Worm (Caenorhabditis elegans) whole organism, L2 larva: Measurements from ENCODE around the gene C02F12.8.

Experiments
- C34F6.9 ChIP-seq: fragments of 150-350 bp; optimal IDR thresholded peaks from 2 replicates; lab custom pipeline; 2014; ENCODE audit warnings: missing biosample characterization, missing genetic modification characterization
- F13H6.1 ChIP-seq: sonication (generic microtip); optimal IDR thresholded peaks from 2 replicates; lab custom pipeline; 2016; ENCODE audit warnings: missing genetic modification characterization, missing compliant biosample characterization
- R02D3.7 ChIP-seq: fragments of 150-350 bp; optimal IDR thresholded peaks from 2 replicates; lab custom pipeline; 2014; ENCODE audit warnings: missing biosample characterization, missing genetic modification characterization
- Y55F3AM.14 ChIP-seq: fragments of 200-800 bp; sonication (Bioruptor generic); optimal IDR thresholded peaks from 2 replicates; lab custom pipeline; 2018; ENCODE audit warnings: mild to moderate bottlenecking, missing genetic modification characterization, missing compliant biosample characterization
- ZK546.5 ChIP-seq: sonication (generic microtip); optimal IDR thresholded peaks from 2 replicates; lab custom pipeline; 2017; ENCODE audit warnings: missing biosample characterization, missing genetic modification characterization
- alr-1 ChIP-seq: fragments of 150-350 bp; optimal IDR thresholded peaks from 2 replicates; lab custom pipeline; 2014; ENCODE audit warnings: missing biosample characterization, missing genetic modification characterization
- aly-2 ChIP-seq: fragments of 150-350 bp; optimal IDR thresholded peaks from 2 replicates; lab custom pipeline; 2014; ENCODE audit warnings: missing biosample characterization, missing genetic modification characterization
- ama-1 ChIP-seq: fragments of 150-350 bp; optimal IDR thresholded peaks from 2 replicates; lab custom pipeline; 2018; ENCODE audit warnings: inconsistent platforms
- blmp-1 ChIP-seq: sonication (generic microtip); optimal IDR thresholded peaks from 2 replicates; lab custom pipeline; 2017; ENCODE audit warnings: missing genetic modification characterization, mild to moderate bottlenecking, missing compliant biosample characterization, antibody characterized with exemption, moderate library complexity; ENCODE audit not compliant: insufficient read depth
- ceh-16 ChIP-seq: fragments of 150-350 bp; optimal IDR thresholded peaks from 2 replicates; lab custom pipeline; 2014; ENCODE audit warnings: missing biosample characterization, missing genetic modification characterization
- ceh-82 ChIP-seq: fragments of 150-350 bp; optimal IDR thresholded peaks from 2 replicates; lab custom pipeline; 2014; ENCODE audit warnings: missing biosample characterization, missing genetic modification characterization
- crh-2 ChIP-seq: sonication (generic microtip); optimal IDR thresholded peaks from 2 replicates; lab custom pipeline; 2017; ENCODE audit warnings: missing biosample characterization, missing genetic modification characterization
- dmd-4 ChIP-seq: sonication (generic microtip); optimal IDR thresholded peaks from 2 replicates; lab custom pipeline; 2017; ENCODE audit warnings: missing biosample characterization, missing genetic modification characterization
- egl-27 ChIP-seq: sonication (generic microtip); optimal IDR thresholded peaks from 3 replicates; lab custom pipeline; 2017; ENCODE audit warnings: missing biosample characterization, missing genetic modification reagents, missing genetic modification characterization
- elt-1 ChIP-seq: fragments of 150-350 bp; optimal IDR thresholded peaks from 2 replicates; lab custom pipeline; 2014; ENCODE audit warnings: missing biosample characterization, missing genetic modification characterization
- elt-3 ChIP-seq: sonication (generic microtip); optimal IDR thresholded peaks from 2 replicates; lab custom pipeline; 2017; ENCODE audit warnings: missing biosample characterization, missing genetic modification characterization
- fos-1 ChIP-seq: fragments of 150-350 bp; optimal IDR thresholded peaks from 2 replicates; lab custom pipeline; 2014; ENCODE audit warnings: missing biosample characterization, missing genetic modification characterization
- gmeb-1 ChIP-seq: fragments of 150-350 bp; optimal IDR thresholded peaks from 2 replicates; lab custom pipeline; 2014; ENCODE audit warnings: missing biosample characterization, missing genetic modification characterization
- lin-11 ChIP-seq: fragments of 150-350 bp; sonication (generic microtip); optimal IDR thresholded peaks from 2 replicates; lab custom pipeline; 2014; ENCODE audit warnings: missing biosample characterization, missing genetic modification characterization, inconsistent platforms, mixed read lengths
- lin-13 ChIP-seq: fragments of 150-350 bp; optimal IDR thresholded peaks from 2 replicates; lab custom pipeline; 2014; ENCODE audit warnings: missing biosample characterization, missing genetic modification reagents, missing genetic modification characterization
- lin-39 ChIP-seq: fragments of 150-350 bp; optimal IDR thresholded peaks from 2 replicates; lab custom pipeline; 2014; ENCODE audit warnings: missing biosample characterization, missing genetic modification reagents, missing genetic modification characterization
- lsy-2 ChIP-seq, 2 experiments: fragments of 150-350 bp in 1 of 2; sonication (generic microtip) in 1 of 2; optimal IDR thresholded peaks; 2 replicates each; lab custom pipeline; 2014 to 2017; ENCODE audit warnings: missing biosample characterization in 2 of 2, missing genetic modification characterization in 2 of 2
- mab-5 ChIP-seq: fragments of 150-350 bp; optimal IDR thresholded peaks from 2 replicates; lab custom pipeline; 2014; ENCODE audit warnings: missing biosample characterization, missing genetic modification characterization
- mbf-1 ChIP-seq: sonication (generic microtip); optimal IDR thresholded peaks from 2 replicates; lab custom pipeline; 2017; ENCODE audit warnings: missing biosample characterization, missing genetic modification characterization
- mdl-1 ChIP-seq, 2 experiments: fragments of 150-350 bp in 1 of 2; sonication (generic microtip) in 1 of 2; optimal IDR thresholded peaks; 2 replicates each; lab custom pipeline; 2017; ENCODE audit warnings: missing biosample characterization in 2 of 2, missing genetic modification characterization in 2 of 2
- nhr-10 ChIP-seq: sonication (generic microtip); optimal IDR thresholded peaks from 2 replicates; lab custom pipeline; 2017; ENCODE audit warnings: missing biosample characterization, missing genetic modification characterization
- nhr-11 ChIP-seq: fragments of 150-350 bp; optimal IDR thresholded peaks from 2 replicates; lab custom pipeline; 2014; ENCODE audit warnings: missing biosample characterization, missing genetic modification characterization
- nhr-12 ChIP-seq: fragments of 150-350 bp; optimal IDR thresholded peaks from 2 replicates; lab custom pipeline; 2014; ENCODE audit warnings: missing biosample characterization, missing genetic modification characterization
- nhr-129 ChIP-seq: fragments of 150-350 bp; optimal IDR thresholded peaks from 2 replicates; lab custom pipeline; 2014; ENCODE audit warnings: missing biosample characterization, missing genetic modification characterization
- nhr-21 ChIP-seq: fragments of 150-350 bp; optimal IDR thresholded peaks from 2 replicates; lab custom pipeline; 2014; ENCODE audit warnings: missing biosample characterization, missing genetic modification characterization
- nhr-23 ChIP-seq: fragments of 150-350 bp; optimal IDR thresholded peaks from 2 replicates; lab custom pipeline; 2014; ENCODE audit warnings: missing biosample characterization, missing genetic modification reagents, missing genetic modification characterization
- nhr-237 ChIP-seq: fragments of 150-350 bp; optimal IDR thresholded peaks from 2 replicates; lab custom pipeline; 2014; ENCODE audit warnings: missing biosample characterization, missing genetic modification characterization
- nhr-25 ChIP-seq: fragments of 150-350 bp; sonication (generic microtip); optimal IDR thresholded peaks from 3 replicates; lab custom pipeline; 2014; ENCODE audit warnings: missing biosample characterization, missing genetic modification characterization
- nhr-6 ChIP-seq: fragments of 150-350 bp; optimal IDR thresholded peaks from 2 replicates; lab custom pipeline; 2014; ENCODE audit warnings: missing biosample characterization, missing genetic modification characterization
- nhr-77 ChIP-seq: fragments of 150-350 bp; optimal IDR thresholded peaks from 2 replicates; lab custom pipeline; 2014; ENCODE audit warnings: missing biosample characterization, missing genetic modification characterization
- peb-1 ChIP-seq: fragments of 150-350 bp; optimal IDR thresholded peaks from 2 replicates; lab custom pipeline; 2014; ENCODE audit warnings: missing biosample characterization, missing genetic modification characterization
- sem-4 ChIP-seq: fragments of 150-350 bp; optimal IDR thresholded peaks from 2 replicates; lab custom pipeline; 2014; ENCODE audit warnings: missing biosample characterization, missing genetic modification reagents, missing genetic modification characterization
- skn-1 ChIP-seq: sonication (generic microtip); optimal IDR thresholded peaks from 2 replicates; lab custom pipeline; 2017; ENCODE audit warnings: missing biosample characterization, missing genetic modification characterization
- sma-3 ChIP-seq: sonication (generic microtip); optimal IDR thresholded peaks from 2 replicates; lab custom pipeline; 2016; ENCODE audit warnings: missing genetic modification reagents, missing genetic modification characterization, missing compliant biosample characterization
- sma-9 ChIP-seq, 2 experiments: fragments of 150-350 bp in 1 of 2; sonication (generic microtip) in 1 of 2; optimal IDR thresholded peaks; 2 replicates each; lab custom pipeline; 2014 to 2016; ENCODE audit warnings: missing genetic modification characterization in 2 of 2, mild to moderate bottlenecking in 1 of 2, missing biosample characterization in 1 of 2, missing compliant biosample characterization in 1 of 2, missing genetic modification reagents in 1 of 2, moderate library complexity in 1 of 2
- snpc-4 ChIP-seq: fragments of 150-350 bp; optimal IDR thresholded peaks from 2 replicates; lab custom pipeline; 2014; ENCODE audit warnings: missing biosample characterization, missing genetic modification characterization
- unc-39 ChIP-seq: fragments of 150-350 bp; optimal IDR thresholded peaks from 2 replicates; lab custom pipeline; 2014; ENCODE audit warnings: missing biosample characterization, missing genetic modification characterization
- unc-55 ChIP-seq: fragments of 150-350 bp; sonication (generic microtip); optimal IDR thresholded peaks from 3 replicates; lab custom pipeline; 2014; ENCODE audit warnings: missing biosample characterization, missing genetic modification reagents, missing genetic modification characterization
- unc-62 ChIP-seq: fragments of 150-350 bp; optimal IDR thresholded peaks from 2 replicates; lab custom pipeline; 2014; ENCODE audit warnings: missing biosample characterization, missing genetic modification reagents, missing genetic modification characterization
- zag-1 ChIP-seq: fragments of 150-350 bp; optimal IDR thresholded peaks from 2 replicates; lab custom pipeline; 2014; ENCODE audit warnings: missing biosample characterization, missing genetic modification characterization
- ztf-1 ChIP-seq: fragments of 200-800 bp; sonication (Bioruptor generic); conservative IDR thresholded peaks from 2 replicates; pipeline ENCODE4 v1.3.6; 2022; ENCODE audit warnings: missing genetic modification characterization, missing compliant biosample characterization
- ztf-11 ChIP-seq: sonication (generic microtip); optimal IDR thresholded peaks from 2 replicates; lab custom pipeline; 2017; ENCODE audit warnings: missing biosample characterization, missing genetic modification characterization
- ztf-4 ChIP-seq: fragments of 150-350 bp; optimal IDR thresholded peaks from 2 replicates; lab custom pipeline; 2014; ENCODE audit warnings: missing biosample characterization, missing genetic modification characterization

Gene C02F12.8

DNA sequence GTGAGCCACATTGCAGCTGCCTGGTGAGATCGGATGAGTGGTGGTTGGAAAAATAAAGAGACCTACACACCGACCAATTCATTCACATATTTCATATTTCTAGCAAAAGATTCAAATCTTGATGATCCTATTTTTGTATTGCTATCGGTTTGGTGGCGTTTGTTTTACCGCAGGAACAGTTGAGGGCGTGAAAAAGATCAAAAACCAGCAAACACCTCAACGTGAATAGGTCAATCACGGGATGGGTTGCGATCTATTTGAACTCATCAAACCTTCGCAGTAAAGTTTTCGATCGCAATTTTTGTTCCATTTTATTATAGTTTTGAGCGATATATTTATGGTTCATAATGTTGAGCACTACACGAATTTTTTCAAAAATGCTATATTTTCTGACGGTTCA, 8.8 kb upstream of the C02F12.8 start:
- TF ChIP-seq lsy-2 (tag; optimal IDR thresholded peaks at IDR 0.05; lab: Kevin White, UChicago) (no peak), peb-1 (no peak), sma-9 (GFP tag; optimal IDR thresholded peaks at IDR 0.05; lab: Kevin White, UChicago) (no peak), sma-9 (tag; optimal IDR thresholded peaks at IDR 0.05; lab: Kevin White, UChicago) (no peak), mdl-1 (tag; optimal IDR thresholded peaks at IDR 0.05; lab: Kevin White, UChicago) (no peak), F13H6.1 (tag; lab: Kevin White, UChicago) (no peak), nhr-129 (tag; lab: Kevin White, UChicago) (no peak), nhr-25 (tag; lab: Kevin White, UChicago) (no peak), elt-3 (tag; lab: Kevin White, UChicago) (no peak), blmp-1 (no peak), ceh-16 (tag; lab: Kevin White, UChicago) (no peak)

DNA sequence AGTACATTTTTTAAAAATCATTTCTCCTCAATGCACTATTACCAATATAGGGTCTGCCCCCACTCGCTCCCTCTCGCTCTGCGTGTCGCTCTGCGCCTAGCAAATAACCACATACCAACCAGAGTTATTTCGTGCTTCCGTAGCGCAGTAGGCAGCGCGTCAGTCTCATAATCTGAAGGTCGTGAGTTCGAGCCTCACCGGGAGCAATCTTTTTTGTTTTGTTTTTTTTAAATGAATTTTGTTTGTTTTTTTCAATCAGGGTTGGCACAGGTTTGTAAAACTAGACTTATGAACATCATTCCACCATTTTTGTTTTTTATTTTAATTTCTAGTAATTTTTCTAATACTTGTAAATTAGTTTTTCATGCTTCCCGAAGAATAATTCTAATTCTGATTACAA, 4.6 kb upstream of the C02F12.8 start:
- no peak for TF ChIP-seq R02D3.7 (tag; lab: Kevin White, UChicago)
- TF ChIP-seq nhr-25 (tag; lab: Kevin White, UChicago), result peak; percentile 4
- TF ChIP-seq mbf-1 (tag; lab: Kevin White, UChicago), result no peak
- TF ChIP-seq fos-1, result peak; percentile 57
- no peak for TF ChIP-seq Y55F3AM.14 (GFP tag; lab: Kevin White, UChicago)
- TF ChIP-seq ceh-82 (tag; lab: Kevin White, UChicago), result no peak
- TF ChIP-seq nhr-23, result no peak
- no peak for TF ChIP-seq nhr-12 (tag; lab: Kevin White, UChicago)
- TF ChIP-seq nhr-6 (tag; lab: Kevin White, UChicago), result no peak
- peak; percentile 7 for TF ChIP-seq lin-39 (tag; lab: Kevin White, UChicago)
- peak; percentile 9 for TF ChIP-seq sem-4 (tag; lab: Kevin White, UChicago)
- no peak for TF ChIP-seq unc-62
- peak; percentile 45 for TF ChIP-seq gmeb-1 (tag; lab: Kevin White, UChicago)
- TF ChIP-seq sma-9 (GFP tag; optimal IDR thresholded peaks at IDR 0.05; lab: Kevin White, UChicago), result peak; percentile 81
- no peak for TF ChIP-seq sma-9 (tag; optimal IDR thresholded peaks at IDR 0.05; lab: Kevin White, UChicago)
- TF ChIP-seq elt-3 (tag; lab: Kevin White, UChicago), result no peak
- no peak for TF ChIP-seq ztf-11 (tag; lab: Kevin White, UChicago)
- TF ChIP-seq ceh-16 (tag; lab: Kevin White, UChicago), result no peak
- TF ChIP-seq nhr-11 (tag; lab: Kevin White, UChicago), result no peak
- TF ChIP-seq ztf-1 (GFP tag; lab: Robert Waterston, UW), result no peak
- no peak for TF ChIP-seq egl-27 (tag; lab: Kevin White, UChicago)
- no peak for TF ChIP-seq nhr-237 (tag; lab: Kevin White, UChicago)
- no peak for TF ChIP-seq dmd-4 (tag; lab: Kevin White, UChicago)
- TF ChIP-seq mab-5 (tag; lab: Kevin White, UChicago), result peak; percentile 49
- no peak for TF ChIP-seq alr-1 (tag; lab: Kevin White, UChicago)
- no peak for TF ChIP-seq ama-1
- no peak for TF ChIP-seq aly-2 (tag; lab: Kevin White, UChicago)
- TF ChIP-seq ZK546.5 (tag; lab: Kevin White, UChicago), result no peak
- TF ChIP-seq lsy-2 (tag; optimal IDR thresholded peaks at IDR 0.05; lab: Kevin White, UChicago), result peak; percentile 42 to 53
- TF ChIP-seq lin-11 (tag; lab: Kevin White, UChicago), result peak; percentile 35
- peak; percentile 45 for TF ChIP-seq lin-13 (GFP tag; lab: Kevin White, UChicago)
- TF ChIP-seq nhr-77, result no peak
- no peak for TF ChIP-seq snpc-4 (tag; lab: Kevin White, UChicago)
- no peak for TF ChIP-seq unc-39 (tag; lab: Kevin White, UChicago)
- TF ChIP-seq C34F6.9, result peak; percentile 41
- peak; percentile 79 for TF ChIP-seq nhr-129 (tag; lab: Kevin White, UChicago)
- TF ChIP-seq mdl-1 (tag; optimal IDR thresholded peaks at IDR 0.05; lab: Kevin White, UChicago), result no peak
- TF ChIP-seq skn-1, result no peak
- TF ChIP-seq nhr-21 (tag; lab: Kevin White, UChicago), result peak; percentile 14
- TF ChIP-seq elt-1 (tag; lab: Kevin White, UChicago), result no peak
- TF ChIP-seq zag-1 (tag; lab: Kevin White, UChicago), result peak; percentile 55
- no peak for TF ChIP-seq nhr-10 (tag; lab: Kevin White, UChicago)
- TF ChIP-seq peb-1, result no peak
- TF ChIP-seq blmp-1, result no peak
- TF ChIP-seq sma-3, result peak; percentile 40
- peak; percentile 79 for TF ChIP-seq unc-55 (GFP tag; lab: Kevin White, UChicago)
- peak; percentile 76 for TF ChIP-seq F13H6.1 (tag; lab: Kevin White, UChicago)
- peak; percentile 57 for TF ChIP-seq crh-2 (tag; lab: Kevin White, UChicago)
- no peak for TF ChIP-seq ztf-4
